Worm (Caenorhabditis elegans): ENCODE measurements around the gene nas-1.
"Not testable (repeated sequence)": the region's sequence is repeated elsewhere in the genome, so short reads cannot be mapped to it uniquely, and the experiment has no call there.

Gene nas-1

DNA sequence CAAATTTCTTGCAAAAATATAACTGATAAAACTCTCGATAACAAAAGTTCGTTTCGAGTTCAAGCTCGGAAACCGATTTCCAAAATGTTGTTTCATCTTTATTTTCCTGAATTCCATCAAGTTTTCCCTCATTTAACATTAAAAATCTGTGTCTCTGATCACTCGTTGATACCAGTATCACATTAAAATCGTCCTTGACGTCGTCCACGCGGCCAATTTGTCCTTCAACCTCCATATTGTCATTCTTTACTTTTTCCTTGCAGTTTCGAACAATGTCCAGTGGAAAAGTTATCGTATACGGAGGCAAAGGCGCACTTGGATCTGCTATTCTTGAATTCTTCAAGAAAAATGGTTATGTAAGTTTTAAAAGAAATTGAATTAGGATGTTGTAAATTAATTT lies 12.0 kb upstream of the nas-1 start, which contains the start of gene qdpr-1:
Gene qdpr-1 (plus strand): TSS at position 264 of the 400 bp plus-strand sequence.
- TF ChIP-seq ces-1 (GFP tag; optimal IDR thresholded peaks at IDR 0.05) (no peak), lsy-2 (tag; optimal IDR thresholded peaks at IDR 0.05) (peak in 1 of 2 experiments; percentile 12), fkh-10 (GFP tag; optimal IDR thresholded peaks at IDR 0.05) (no peak), zip-4 (GFP tag; optimal IDR thresholded peaks at IDR 0.05) (no peak), ceh-82 (tag; optimal IDR thresholded peaks at IDR 0.05) (no peak), snu-23 (GFP tag; optimal IDR thresholded peaks at IDR 0.05) (peak; percentile 17), blmp-1 (tag; optimal IDR thresholded peaks at IDR 0.05) (peak; percentile 59), lir-3 (tag; optimal IDR thresholded peaks at IDR 0.05; ENCODE audit: poor library complexity) (no peak), nhr-77 (tag; optimal IDR thresholded peaks at IDR 0.05) (no peak), swsn-7 (tag; optimal IDR thresholded peaks at IDR 0.05) (no peak), F16B12.6 (tag; optimal IDR thresholded peaks at IDR 0.05) (no peak), irx-1 (tag; optimal IDR thresholded peaks at IDR 0.05) (no peak), elt-3 (tag; optimal IDR thresholded peaks at IDR 0.05) (peak in 4 of 6 experiments; percentile 43 to 80 (median 54)), C34B4.2 (tag; optimal IDR thresholded peaks at IDR 0.05) (no peak), nhr-28 (tag; optimal IDR thresholded peaks at IDR 0.05) (no peak), vab-15 (tag; optimal IDR thresholded peaks at IDR 0.05) (no peak)

DNA sequence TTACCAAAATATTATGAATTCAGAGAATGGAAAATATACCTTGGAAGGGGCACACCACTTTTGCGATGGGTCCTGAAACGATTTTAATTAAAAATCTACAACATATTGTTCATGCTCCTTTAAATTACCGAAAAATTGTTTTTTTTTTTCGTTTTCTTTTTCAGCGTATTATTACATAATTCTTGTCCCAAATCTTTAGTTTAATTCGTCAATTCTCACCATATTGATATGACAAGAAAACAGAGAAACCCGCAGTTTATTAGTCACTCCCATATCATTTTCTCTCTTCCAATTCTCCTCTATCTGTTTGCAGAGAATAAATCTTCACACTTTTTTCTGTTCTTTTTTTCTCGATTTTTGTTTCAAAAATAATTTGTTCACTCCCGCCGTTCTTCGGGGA lies 10.3 kb upstream of the nas-1 start, which contains the start of gene F11F1.1:
Gene F11F1.1 (plus strand): TSS at position 301 of the 400 bp plus-strand sequence.
- TF ChIP-seq sox-4 (tag; optimal IDR thresholded peaks at IDR 0.05) (no peak), sptf-1 (tag; optimal IDR thresholded peaks at IDR 0.05) (no peak), tbx-2 (tag; optimal IDR thresholded peaks at IDR 0.05) (no peak), nhr-47 (tag; optimal IDR thresholded peaks at IDR 0.05) (no peak), pqm-1 (tag; optimal IDR thresholded peaks at IDR 0.05) (no peak), jun-1 (tag; optimal IDR thresholded peaks at IDR 0.05) (no peak), tlp-1 (tag; optimal IDR thresholded peaks at IDR 0.05) (no peak), blmp-1 (tag; optimal IDR thresholded peaks at IDR 0.05) (peak; percentile 17), irx-1 (tag; optimal IDR thresholded peaks at IDR 0.05) (no peak), unc-62 (GFP tag; optimal IDR thresholded peaks at IDR 0.05) (no peak), snpc-4 (tag; optimal IDR thresholded peaks at IDR 0.05) (no peak), lin-13 (GFP tag; optimal IDR thresholded peaks at IDR 0.05) (no peak), aha-1 (tag; optimal IDR thresholded peaks at IDR 0.05) (no peak), nhr-90 (tag; optimal IDR thresholded peaks at IDR 0.05; ENCODE audit: poor library complexity) (no peak), elt-3 (tag; optimal IDR thresholded peaks at IDR 0.05) (peak in 1 of 6 experiments; percentile 34)

DNA sequence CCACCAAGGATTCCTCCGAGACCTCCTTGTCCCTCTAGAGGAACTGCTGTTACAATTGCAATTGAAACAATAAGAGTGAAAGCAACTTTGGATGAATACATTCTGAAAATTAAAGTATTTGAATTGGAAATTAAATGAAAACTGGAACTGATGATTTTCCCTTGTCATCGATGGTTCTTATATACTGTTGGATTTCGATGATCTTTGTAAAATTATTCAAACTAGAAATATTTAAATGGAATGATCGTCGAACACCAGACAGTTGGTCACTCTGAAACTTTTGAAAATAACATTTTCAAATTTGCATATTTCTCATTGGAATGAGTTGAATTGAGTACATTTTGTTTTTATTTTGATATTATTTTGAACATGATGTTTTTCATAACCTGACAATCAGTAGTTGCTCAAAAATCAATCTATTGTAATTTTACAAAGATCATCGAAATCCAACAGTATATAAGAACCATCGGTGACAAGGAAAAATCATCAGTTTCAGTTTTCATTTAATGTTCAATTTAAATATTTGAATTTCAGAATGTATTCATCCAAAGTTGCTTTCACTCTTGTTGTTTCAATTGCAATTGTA lies 3.8 kb upstream of the nas-1 start, which contains the start of the genes srlf-9 and srlf-10:
Gene srlf-9 (minus strand): TSS at position 101 of the 586 bp plus-strand sequence.
Gene srlf-10 (plus strand): TSS at position 536 of the 586 bp plus-strand sequence.
- not testable (repeated sequence) for TF ChIP-seq nhr-71 (tag; optimal IDR thresholded peaks at IDR 0.05); efl-3 (GFP tag; optimal IDR thresholded peaks at IDR 0.05); tlp-1 (tag; optimal IDR thresholded peaks at IDR 0.05)

DNA sequence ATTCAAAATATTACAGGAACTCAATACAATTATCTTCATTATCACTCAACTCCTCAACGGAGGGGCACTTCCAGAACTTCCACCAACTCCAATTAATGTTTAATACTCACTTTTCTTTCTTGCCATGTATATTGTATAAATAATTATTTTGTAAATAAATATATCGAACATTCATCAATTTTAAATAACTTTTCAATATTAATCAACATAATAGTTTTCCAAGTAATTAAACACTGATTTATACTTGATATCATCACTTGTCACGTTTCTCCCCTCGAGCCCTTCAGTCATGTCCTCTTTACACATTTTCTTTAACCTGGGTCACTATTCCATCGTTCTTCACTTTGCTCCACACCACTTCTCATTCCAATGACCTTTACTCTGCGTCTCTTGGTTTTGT lies 2.7 kb upstream of the nas-1 start, which contains the start of gene mig-18:
Gene mig-18 (plus strand): TSS at position 301 of the 400 bp plus-strand sequence.
- no peak for TF ChIP-seq nhr-85 (tag)
- TF ChIP-seq hpl-2 (GFP tag; optimal IDR thresholded peaks at IDR 0.05): no peak
- TF ChIP-seq rnt-1 (tag; optimal IDR thresholded peaks at IDR 0.05): no peak
- no peak for TF ChIP-seq pax-3 (tag; optimal IDR thresholded peaks at IDR 0.05)
- TF ChIP-seq alr-1 (tag; optimal IDR thresholded peaks at IDR 0.05; ENCODE audit: borderline replicate concordance): no peak
- no peak for TF ChIP-seq fkh-10 (GFP tag; optimal IDR thresholded peaks at IDR 0.05)
- no peak for TF ChIP-seq nhr-77 (tag; optimal IDR thresholded peaks at IDR 0.05)
- no peak for TF ChIP-seq ets-5 (GFP tag; IDR thresholded peaks at IDR 0.05)
- TF ChIP-seq F16B12.6 (tag; optimal IDR thresholded peaks at IDR 0.05): no peak
- TF ChIP-seq mdl-1 (tag; optimal IDR thresholded peaks at IDR 0.05): no peak
- TF ChIP-seq hlh-4 (tag; optimal IDR thresholded peaks at IDR 0.05): no peak
- no peak for TF ChIP-seq ztf-4 (tag; optimal IDR thresholded peaks at IDR 0.05)
- no peak for TF ChIP-seq isw-1 (GFP tag; IDR thresholded peaks at IDR 0.05)
- TF ChIP-seq ceh-90 (tag; optimal IDR thresholded peaks at IDR 0.05): no peak
